Fruit fly (Drosophila melanogaster): ENCODE measurements around the gene CG5292.

Gene CG5292

dm6 chr3R:17117607-17118327, 33.9 kb upstream of the CG5292 start (continued):
- TF ChIP-seq pzg (GFP tag; optimal IDR thresholded peaks at IDR 0.05) (no peak), ap (GFP tag; IDR thresholded peaks at IDR 0.05) (no peak), luna (GFP tag; optimal IDR thresholded peaks at IDR 0.05) (no peak), fd3F (GFP tag; optimal IDR thresholded peaks at IDR 0.05) (no peak), CG6791 (GFP tag; IDR thresholded peaks at IDR 0.05; ENCODE audit: partially characterized antibody) (0 out of 3 replicates have a peak, but pooled peaks have one; percentile 61), CG15601 (tag; optimal IDR thresholded peaks at IDR 0.05) (peak; percentile 29), CG2120 (GFP tag; optimal IDR thresholded peaks at IDR 0.05) (peak; percentile 4), abd-A (tag; optimal IDR thresholded peaks at IDR 0.05) (no peak), CG10321 (GFP tag; IDR thresholded peaks at IDR 0.05) (no peak), pho (GFP tag; optimal IDR thresholded peaks at IDR 0.05) (no peak), CG18764 (GFP tag; optimal IDR thresholded peaks at IDR 0.05) (no peak), CG14710 (tag; optimal IDR thresholded peaks at IDR 0.05) (peak; percentile 22), odd (GFP tag; optimal IDR thresholded peaks at IDR 0.05) (no peak), ab (GFP tag; optimal IDR thresholded peaks at IDR 0.05) (no peak), Ets97D (GFP tag; optimal IDR thresholded peaks at IDR 0.05) (no peak), knrl (GFP tag; IDR thresholded peaks at IDR 0.05; ENCODE audit: partially characterized antibody) (no peak), Abd-B (GFP tag; optimal IDR thresholded peaks at IDR 0.05) (no peak), CG15514 (GFP tag; optimal IDR thresholded peaks at IDR 0.05) (no peak), fu2 (GFP tag; optimal IDR thresholded peaks at IDR 0.05) (no peak), Kr (GFP tag; optimal IDR thresholded peaks at IDR 0.05) (no peak), disco-r (GFP tag; optimal IDR thresholded peaks at IDR 0.05) (no peak), salm (tag; optimal IDR thresholded peaks at IDR 0.05) (no peak), CG10959 (GFP tag; IDR thresholded peaks at IDR 0.05) (no peak), ro (GFP tag; IDR thresholded peaks at IDR 0.05) (no peak), Meics (GFP tag; optimal IDR thresholded peaks at IDR 0.05) (peak; percentile 2), CG13424 (tag; optimal IDR thresholded peaks at IDR 0.05) (peak; percentile 18), Med (GFP tag) (peak; percentile 74), wdn (GFP tag; IDR thresholded peaks at IDR 0.05) (no peak), mam (GFP tag; optimal IDR thresholded peaks at IDR 0.05) (peak; percentile 5), unpg (GFP tag; optimal IDR thresholded peaks at IDR 0.05) (peak; percentile 28), sima (GFP tag; optimal IDR thresholded peaks at IDR 0.05) (no peak), CG10654 (GFP tag; optimal IDR thresholded peaks at IDR 0.05) (no peak), MESR4 (GFP tag; optimal IDR thresholded peaks at IDR 0.05) (no peak), CoRest (tag; optimal IDR thresholded peaks at IDR 0.05) (peak; percentile 26), CG1233 (GFP tag; optimal IDR thresholded peaks at IDR 0.05) (no peak), B-H1 (GFP tag; IDR thresholded peaks at IDR 0.05) (no peak), nom (GFP tag; optimal IDR thresholded peaks at IDR 0.05) (peak; percentile 25), CG12236 (GFP tag; optimal IDR thresholded peaks at IDR 0.05) (no peak), CG10267 (tag; optimal IDR thresholded peaks at IDR 0.05) (peak; percentile 14), CG5245 (GFP tag; optimal IDR thresholded peaks at IDR 0.05) (no peak), CG11247 (GFP tag; IDR thresholded peaks at IDR 0.05) (no peak), CG11696 (GFP tag; IDR thresholded peaks at IDR 0.05) (no peak), ERR (GFP tag; optimal IDR thresholded peaks at IDR 0.05) (no peak), Vsx1 (GFP tag; optimal IDR thresholded peaks at IDR 0.05) (no peak), CG14441 (GFP tag; IDR thresholded peaks at IDR 0.05) (no peak), kah (GFP tag; optimal IDR thresholded peaks at IDR 0.05) (no peak), sqz (GFP tag; optimal IDR thresholded peaks at IDR 0.05) (no peak), CG10462 (GFP tag; optimal IDR thresholded peaks at IDR 0.05) (no peak), dysf (GFP tag; IDR thresholded peaks at IDR 0.05) (no peak), Gug (GFP tag; IDR thresholded peaks at IDR 0.05) (no peak)

All from whole organism, embryonic.